Fruit fly (Drosophila melanogaster) whole organism, embryonic: ENCODE measurements around the gene CG10019.

Source experiments
- ATbp ChIP-seq: fragments of 200-800 bp; sonication (Bioruptor generic); optimal IDR thresholded peaks from 2 replicates; lab custom pipeline; 2017; ENCODE audit warnings: missing biosample characterization, mild to moderate bottlenecking, missing genetic modification characterization, missing genetic modification reagents
- Adf1 ChIP-seq: fragments of 200-800 bp; sonication (Bioruptor generic); IDR thresholded peaks from 2 replicates; pipeline ENCODE4 v1.3.6; 2022; ENCODE audit warnings: missing biosample characterization, missing genetic modification characterization
- BtbVII ChIP-seq: fragments of 200-800 bp; sonication (Bioruptor generic); optimal IDR thresholded peaks from 3 replicates; lab custom pipeline; 2017; ENCODE audit warnings: missing biosample characterization, mild to moderate bottlenecking, missing genetic modification characterization
- Bteb2 ChIP-seq: fragments of 200-800 bp; sonication (Bioruptor generic); optimal IDR thresholded peaks from 2 replicates; lab custom pipeline; 2016; ENCODE audit warnings: missing biosample characterization, missing genetic modification characterization
- CG10959 ChIP-seq: fragments of 200-800 bp; sonication (Bioruptor generic); IDR thresholded peaks from 2 replicates; pipeline ENCODE4 v1.3.6; 2022; ENCODE audit warnings: missing biosample characterization, missing genetic modification characterization
- CG11723 ChIP-seq: fragments of 200-800 bp; sonication (Bioruptor generic); optimal IDR thresholded peaks from 2 replicates; lab custom pipeline; 2017; ENCODE audit warnings: missing biosample characterization, mild to moderate bottlenecking, missing genetic modification characterization
- CG12104 ChIP-seq: fragments of 200-800 bp; sonication (Bioruptor generic); optimal IDR thresholded peaks from 3 replicates; lab custom pipeline; 2016; ENCODE audit warnings: missing biosample characterization, missing genetic modification characterization
- CG12155 ChIP-seq: fragments of 200-800 bp; sonication (Bioruptor generic); optimal IDR thresholded peaks from 3 replicates; lab custom pipeline; 2016; ENCODE audit warnings: missing biosample characterization, missing genetic modification characterization
- CG12744 ChIP-seq: fragments of 200-800 bp; sonication (Bioruptor generic); optimal IDR thresholded peaks from 2 replicates; lab custom pipeline; 2016; ENCODE audit warnings: missing biosample characterization, missing genetic modification characterization
- CG14860 ChIP-seq: fragments of 200-800 bp; sonication (Bioruptor generic); IDR thresholded peaks from 3 replicates; pipeline ENCODE4 v1.3.6; 2022; ENCODE audit warnings: missing biosample characterization, missing genetic modification characterization; ENCODE audit not compliant: partially characterized antibody
- CG16815 ChIP-seq: fragments of 200-800 bp; sonication (Bioruptor generic); optimal IDR thresholded peaks from 3 replicates; lab custom pipeline; 2017; ENCODE audit warnings: missing biosample characterization, mild to moderate bottlenecking, missing genetic modification characterization
- CG17802 ChIP-seq: fragments of 200-800 bp; sonication (Bioruptor generic); optimal IDR thresholded peaks from 2 replicates; lab custom pipeline; 2018; ENCODE audit warnings: missing biosample characterization, mild to moderate bottlenecking, missing genetic modification characterization, moderate library complexity
- CG34422 ChIP-seq: fragments of 200-800 bp; sonication (Bioruptor generic); IDR thresholded peaks from 3 replicates; pipeline ENCODE4 v1.3.6; 2022; ENCODE audit warnings: missing biosample characterization, missing genetic modification characterization
- CG3995 ChIP-seq: fragments of 200-800 bp; sonication (Bioruptor generic); optimal IDR thresholded peaks from 3 replicates; lab custom pipeline; 2016; ENCODE audit warnings: missing biosample characterization, missing genetic modification characterization
- CG42726 ChIP-seq: fragments of 200-800 bp; sonication (Bioruptor generic); IDR thresholded peaks from 2 replicates; pipeline ENCODE4 v1.3.6; 2022; ENCODE audit warnings: missing biosample characterization, missing genetic modification characterization; ENCODE audit not compliant: partially characterized antibody
- CG43689 ChIP-seq: fragments of 200-800 bp; sonication (Bioruptor generic); IDR thresholded peaks from 2 replicates; pipeline ENCODE4 v1.3.6; 2022; ENCODE audit warnings: missing biosample characterization, missing genetic modification characterization
- CG4820 ChIP-seq: fragments of 200-800 bp; sonication (Bioruptor generic); optimal IDR thresholded peaks from 3 replicates; lab custom pipeline; 2016; ENCODE audit warnings: missing biosample characterization, missing genetic modification characterization
- CG6854 ChIP-seq: fragments of 200-800 bp; sonication (Bioruptor generic); optimal IDR thresholded peaks from 3 replicates; lab custom pipeline; 2017; ENCODE audit warnings: missing biosample characterization, mild to moderate bottlenecking, missing genetic modification characterization
- CG8359 ChIP-seq: fragments of 200-800 bp; sonication (Bioruptor generic); optimal IDR thresholded peaks from 2 replicates; lab custom pipeline; 2017; ENCODE audit warnings: missing biosample characterization, mild to moderate bottlenecking, missing genetic modification characterization, borderline replicate concordance
- CG9797 ChIP-seq: fragments of 200-800 bp; sonication (Bioruptor generic); optimal IDR thresholded peaks from 3 replicates; lab custom pipeline; 2018; ENCODE audit warnings: missing biosample characterization, mild to moderate bottlenecking, missing genetic modification characterization
- Dip3 ChIP-seq: fragments of 200-800 bp; sonication (Bioruptor generic); optimal IDR thresholded peaks from 3 replicates; lab custom pipeline; 2016; ENCODE audit warnings: missing biosample characterization, missing genetic modification characterization
- Doc3 ChIP-seq: fragments of 200-800 bp; sonication (Bioruptor generic); IDR thresholded peaks from 3 replicates; pipeline ENCODE4 v1.3.6; 2022; ENCODE audit warnings: missing biosample characterization, missing genetic modification characterization; ENCODE audit not compliant: partially characterized antibody
- H15 ChIP-seq: fragments of 200-800 bp; sonication (Bioruptor generic); IDR thresholded peaks from 3 replicates; pipeline ENCODE4 v1.3.6; 2022; ENCODE audit warnings: missing biosample characterization, missing genetic modification characterization
- HLH3B ChIP-seq: fragments of 200-800 bp; sonication (Bioruptor generic); IDR thresholded peaks from 2 replicates; pipeline ENCODE4 v1.3.6; 2022; ENCODE audit warnings: missing biosample characterization, missing genetic modification characterization
- HmgD ChIP-seq: fragments of 200-800 bp; sonication (Bioruptor generic); optimal IDR thresholded peaks from 3 replicates; lab custom pipeline; 2016; ENCODE audit warnings: missing biosample characterization, missing genetic modification characterization
- MESR4 ChIP-seq: fragments of 200-800 bp; sonication (Bioruptor generic); optimal IDR thresholded peaks from 2 replicates; lab custom pipeline; 2018; ENCODE audit warnings: missing biosample characterization, mild to moderate bottlenecking, missing genetic modification characterization, moderate library complexity
- Nf-YB ChIP-seq: fragments of 200-800 bp; sonication (Bioruptor generic); optimal IDR thresholded peaks from 3 replicates; lab custom pipeline; 2019; ENCODE audit warnings: missing biosample characterization, mild to moderate bottlenecking, missing genetic modification characterization, moderate library complexity
- Nf-YC ChIP-seq: fragments of 200-800 bp; optimal IDR thresholded peaks from 3 replicates; lab custom pipeline; 2019; ENCODE audit warnings: missing biosample characterization, mild to moderate bottlenecking, missing genetic modification characterization, moderate library complexity
- Sry-δ ChIP-seq: fragments of 200-800 bp; sonication (Bioruptor generic); optimal IDR thresholded peaks from 2 replicates; lab custom pipeline; 2016; ENCODE audit warnings: missing biosample characterization, missing genetic modification characterization
- TFAM ChIP-seq: fragments of 200-800 bp; sonication (Bioruptor generic); optimal IDR thresholded peaks from 2 replicates; lab custom pipeline; 2017; ENCODE audit warnings: missing biosample characterization, missing genetic modification characterization, inconsistent platforms
- YL-1 ChIP-seq: fragments of 200-800 bp; sonication (Bioruptor generic); optimal IDR thresholded peaks from 3 replicates; lab custom pipeline; 2017; ENCODE audit warnings: missing biosample characterization, mild to moderate bottlenecking, missing genetic modification characterization
- ac ChIP-seq: fragments of 200-800 bp; sonication (Bioruptor generic); optimal IDR thresholded peaks from 3 replicates; lab custom pipeline; 2017; ENCODE audit warnings: missing biosample characterization, mild to moderate bottlenecking, missing genetic modification characterization
- amos ChIP-seq: fragments of 200-800 bp; sonication (Bioruptor generic); IDR thresholded peaks from 2 replicates; pipeline ENCODE4 v1.3.6; 2022; ENCODE audit warnings: missing biosample characterization, missing genetic modification characterization; ENCODE audit not compliant: partially characterized antibody
- bigmax ChIP-seq: fragments of 200-800 bp; sonication (Bioruptor generic); optimal IDR thresholded peaks from 2 replicates; lab custom pipeline; 2018; ENCODE audit warnings: missing biosample characterization, mild to moderate bottlenecking, missing genetic modification characterization
- chinmo ChIP-seq: fragments of 200-800 bp; sonication (Bioruptor generic); IDR thresholded peaks from 4 replicates; pipeline ENCODE4 v1.3.6; 2022; ENCODE audit warnings: missing biosample characterization, missing genetic modification characterization; ENCODE audit not compliant: partially characterized antibody
- dm ChIP-seq: fragments of 200-800 bp; sonication (Bioruptor generic); optimal IDR thresholded peaks from 3 replicates; lab custom pipeline; 2016; ENCODE audit warnings: missing biosample characterization, missing genetic modification characterization
- dysf ChIP-seq: fragments of 200-800 bp; sonication (Bioruptor generic); IDR thresholded peaks from 3 replicates; pipeline ENCODE4 v1.3.6; 2022; ENCODE audit warnings: missing biosample characterization, missing genetic modification characterization
- grau ChIP-seq: fragments of 200-800 bp; optimal IDR thresholded peaks from 3 replicates; lab custom pipeline; 2019; ENCODE audit warnings: missing biosample characterization, mild to moderate bottlenecking, missing genetic modification characterization, moderate library complexity
- insv ChIP-seq, 2 experiments: fragments of 200-800 bp; sonication (Bioruptor generic); optimal IDR thresholded peaks; 3 replicates each; lab custom pipeline; 2016 to 2018; ENCODE audit warnings: missing biosample characterization in 2 of 2, missing genetic modification characterization in 2 of 2
- inv ChIP-seq: fragments of 200-800 bp; sonication (Bioruptor generic); IDR thresholded peaks from 2 replicates; pipeline ENCODE4 v1.3.6; 2022; ENCODE audit warnings: missing biosample characterization, missing genetic modification characterization; ENCODE audit not compliant: partially characterized antibody
- nerfin-1 ChIP-seq: fragments of 200-800 bp; sonication (Bioruptor generic); optimal IDR thresholded peaks from 3 replicates; lab custom pipeline; 2019; ENCODE audit warnings: missing biosample characterization, mild to moderate bottlenecking, missing genetic modification characterization, moderate library complexity
- prd ChIP-seq, 3 experiments: fragments of >200 bp in 2 of 3; fragments of 200-800 bp in 1 of 3; sonication (Bioruptor generic) in 1 of 3; optimal IDR thresholded peaks in 2 of 3; IDR thresholded peaks in 1 of 3; 2 replicates in 2 of 3; 3 replicates in 1 of 3; pipeline versions ENCODE4 v1.3.6 to Lab custom; 2017 to 2022; ENCODE audit warnings: missing biosample characterization in 1 of 3, missing genetic modification characterization in 1 of 3
- repo ChIP-seq: fragments of 200-800 bp; sonication (Bioruptor generic); optimal IDR thresholded peaks from 2 replicates; lab custom pipeline; 2016; ENCODE audit warnings: missing biosample characterization, missing genetic modification characterization
- ro ChIP-seq: fragments of 200-800 bp; sonication (Bioruptor generic); IDR thresholded peaks from 2 replicates; pipeline ENCODE4 v1.3.6; 2022; ENCODE audit warnings: missing biosample characterization, missing genetic modification characterization
- scrt ChIP-seq: fragments of 200-800 bp; sonication (Bioruptor generic); optimal IDR thresholded peaks from 2 replicates; lab custom pipeline; 2018; ENCODE audit warnings: missing biosample characterization, mild to moderate bottlenecking, missing genetic modification characterization, moderate library complexity
- sim ChIP-seq: fragments of 200-800 bp; sonication (Bioruptor generic); IDR thresholded peaks from 2 replicates; pipeline ENCODE4 v1.3.6; 2022; ENCODE audit warnings: missing biosample characterization, missing genetic modification characterization
- so ChIP-seq: fragments of 200-800 bp; sonication (Bioruptor generic); IDR thresholded peaks from 3 replicates; pipeline ENCODE4 v1.3.6; 2022; ENCODE audit warnings: missing biosample characterization, missing genetic modification characterization
- ttk ChIP-seq: fragments of 200-800 bp; sonication (Bioruptor generic); IDR thresholded peaks from 2 replicates; pipeline ENCODE4 v2.1.2; 2022; ENCODE audit warnings: missing biosample characterization, missing genetic modification characterization
- vfl ChIP-seq: fragments of 200-800 bp; sonication (Bioruptor generic); optimal IDR thresholded peaks from 2 replicates; lab custom pipeline; 2016; ENCODE audit warnings: missing biosample characterization, missing genetic modification characterization

Gene CG10019

dm6 chr2L:3775767-3776351, 45.6 kb downstream of the CG10019 start (continued):
- TF ChIP-seq Dip3 (GFP tag; lab: Kevin White, UChicago): no peak
- TF ChIP-seq so (GFP tag; lab: Robert Waterston, UW): no peak
- TF ChIP-seq CG14860 (GFP tag; lab: Robert Waterston, UW): no peak
- TF ChIP-seq CG34422: 0 out of 3 replicates have a peak, but pooled peaks have one; percentile 7
- no peak for TF ChIP-seq MESR4 (GFP tag; lab: Kevin White, UChicago)
- TF ChIP-seq H15 (GFP tag; lab: Robert Waterston, UW): 0 out of 3 replicates have a peak, but pooled peaks have one; percentile 38
- TF ChIP-seq nerfin-1 (tag; lab: Kevin White, UChicago): no peak
- TF ChIP-seq TFAM (GFP tag; lab: Kevin White, UChicago): no peak
- no peak for TF ChIP-seq dm
- TF ChIP-seq Nf-YC: no peak
- TF ChIP-seq CG6854: no peak
- TF ChIP-seq CG10959 (GFP tag; lab: Robert Waterston, UW): peak; percentile 55; the same call in 1 of the 2 replicates
- TF ChIP-seq prd (optimal IDR thresholded peaks at IDR 0.05; lab: Kevin White, UChicago): no peak
- peak; percentile 80; the same call in 2 of the 3 replicates for TF ChIP-seq prd (GFP tag; IDR thresholded peaks at IDR 0.05; lab: Robert Waterston, UW)
- TF ChIP-seq CG42726 (GFP tag; lab: Robert Waterston, UW): no peak
- no peak for TF ChIP-seq insv (GFP tag; optimal IDR thresholded peaks at IDR 0.05; lab: Kevin White, UChicago)
- no peak for TF ChIP-seq bigmax (GFP tag; lab: Kevin White, UChicago)
- TF ChIP-seq Sry-δ (GFP tag; lab: Kevin White, UChicago): no peak
- TF ChIP-seq Adf1 (GFP tag; lab: Robert Waterston, UW): no peak
- peak; percentile 71 for TF ChIP-seq CG16815 (GFP tag; lab: Kevin White, UChicago)
- peak; percentile 38 for TF ChIP-seq ATbp (GFP tag; lab: Kevin White, UChicago)
- TF ChIP-seq HmgD (GFP tag; lab: Kevin White, UChicago): no peak
- TF ChIP-seq Bteb2: no peak
- TF ChIP-seq ac: no peak
- peak; percentile 32; the same call in 1 of the 3 replicates for TF ChIP-seq dysf
- no peak for TF ChIP-seq chinmo (GFP tag; lab: Robert Waterston, UW)
- no peak for TF ChIP-seq CG43689
- TF ChIP-seq ro (GFP tag; lab: Robert Waterston, UW): no peak
- peak; percentile 40 for TF ChIP-seq CG4820
- no peak for TF ChIP-seq CG9797 (GFP tag; lab: Kevin White, UChicago)
- no peak for TF ChIP-seq CG12744 (GFP tag; lab: Kevin White, UChicago)
- TF ChIP-seq ttk (GFP tag; lab: Robert Waterston, UW): peak; percentile 33; the same call in 1 of the 2 replicates
- TF ChIP-seq Doc3 (GFP tag; lab: Robert Waterston, UW): no peak
- no peak for TF ChIP-seq vfl
- no peak for TF ChIP-seq inv (GFP tag; lab: Robert Waterston, UW)
- TF ChIP-seq CG12104: peak; percentile 10
- peak; percentile 29 for TF ChIP-seq grau
- TF ChIP-seq YL-1 (GFP tag; lab: Kevin White, UChicago): no peak
- no peak for TF ChIP-seq CG3995
- no peak for TF ChIP-seq repo (GFP tag; lab: Kevin White, UChicago)
- no peak for TF ChIP-seq CG8359 (GFP tag; lab: Kevin White, UChicago)
- no peak for TF ChIP-seq scrt (GFP tag; lab: Kevin White, UChicago)
- TF ChIP-seq amos (GFP tag; lab: Robert Waterston, UW): no peak
- peak; percentile 23 for TF ChIP-seq Nf-YB (GFP tag; lab: Kevin White, UChicago)
- no peak for TF ChIP-seq CG17802 (tag; lab: Kevin White, UChicago)
- 0 out of 2 replicates have a peak, but pooled peaks have one; percentile 17 for TF ChIP-seq HLH3B (GFP tag; lab: Robert Waterston, UW)
- TF ChIP-seq CG11723: no peak
- no peak for TF ChIP-seq BtbVII
- TF ChIP-seq sim (GFP tag; lab: Robert Waterston, UW): no peak
- TF ChIP-seq CG12155 (GFP tag; lab: Kevin White, UChicago): no peak
